Fruit fly (Drosophila melanogaster) Kc167 (cell line): ENCODE measurements around the gene Naa20A.

Experiments used
- Myc ChIP-seq: fragments of >200 bp; optimal IDR thresholded peaks from 2 replicates; lab custom pipeline; 2017; ENCODE audit warnings: missing external identifiers
- Sin3A ChIP-seq: fragments of >200 bp; optimal IDR thresholded peaks from 2 replicates; lab custom pipeline; 2018; ENCODE audit warnings: missing external identifiers
- h ChIP-seq: fragments of >200 bp; optimal IDR thresholded peaks from 3 replicates; lab custom pipeline; 2018; ENCODE audit warnings: missing external identifiers
- insv ChIP-seq: fragments of >200 bp; optimal IDR thresholded peaks from 3 replicates; lab custom pipeline; 2018; ENCODE audit warnings: missing external identifiers
- psq ChIP-seq: fragments of >200 bp; optimal IDR thresholded peaks from 2 replicates; lab custom pipeline; 2017; ENCODE audit warnings: missing external identifiers
- ttk ChIP-seq: sonication (Bioruptor generic); optimal IDR thresholded peaks from 2 replicates; lab custom pipeline; 2017; ENCODE audit warnings: missing external identifiers

The Naa20A gene

DNA sequence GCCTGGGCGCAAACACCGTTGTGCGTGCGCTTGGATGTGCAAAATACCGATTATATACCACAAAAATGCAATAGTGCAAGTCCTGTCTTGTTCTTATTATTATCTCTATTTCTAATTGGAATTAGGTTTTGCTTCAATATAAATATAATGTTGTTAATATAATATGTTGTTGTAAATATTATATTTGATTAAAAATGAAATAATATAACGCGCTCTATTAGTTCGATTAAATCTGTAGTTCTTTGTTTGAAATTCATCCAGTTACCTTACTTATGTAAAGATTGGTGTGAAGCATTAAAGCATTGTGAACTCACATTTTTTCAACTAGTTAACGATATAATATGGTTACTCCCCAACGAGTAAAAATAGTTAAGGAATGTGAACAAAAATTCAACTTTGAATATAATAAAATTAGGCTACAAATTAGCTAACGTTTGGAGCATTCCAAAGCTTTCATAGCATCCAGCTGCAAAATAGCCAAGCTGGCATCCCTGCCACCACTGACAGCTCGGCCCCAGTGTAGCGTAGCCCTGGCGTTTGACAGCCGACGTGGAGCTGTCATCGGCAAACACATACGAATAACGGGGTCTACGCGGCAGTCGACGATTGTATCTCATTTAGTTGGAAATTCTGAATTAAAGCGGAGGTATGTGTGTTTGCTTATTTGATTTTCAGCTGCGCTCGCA, 20.1 kb upstream of the Naa20A start, which contains the start of the genes CG12237 and Sec61gamma:
CG12237 (minus strand) TSS at position 51 of the 686 bp plus-strand sequence.
Sec61gamma (plus strand) TSS at position 509 of the 686 bp plus-strand sequence.
- TF ChIP-seq h (lab: Kevin White, UChicago) = no peak
- no peak for TF ChIP-seq psq (lab: Kevin White, UChicago)
- no peak for TF ChIP-seq Sin3A (lab: Kevin White, UChicago)
- TF ChIP-seq ttk (lab: Kevin White, UChicago) = no peak
- no peak for TF ChIP-seq insv (lab: Kevin White, UChicago)
- TF ChIP-seq Myc (lab: Kevin White, UChicago) = no peak

- no peak for TF ChIP-seq h (lab: Kevin White, UChicago)
- TF ChIP-seq insv (lab: Kevin White, UChicago) = no peak
- no peak for TF ChIP-seq Myc (lab: Kevin White, UChicago)
- no peak for TF ChIP-seq psq (lab: Kevin White, UChicago)
- TF ChIP-seq Sin3A (lab: Kevin White, UChicago) = no peak
- no peak for TF ChIP-seq ttk (lab: Kevin White, UChicago)
Measured at dm6 chrX:19640707-19641248, 17.9 kb upstream of the Naa20A start.

DNA sequence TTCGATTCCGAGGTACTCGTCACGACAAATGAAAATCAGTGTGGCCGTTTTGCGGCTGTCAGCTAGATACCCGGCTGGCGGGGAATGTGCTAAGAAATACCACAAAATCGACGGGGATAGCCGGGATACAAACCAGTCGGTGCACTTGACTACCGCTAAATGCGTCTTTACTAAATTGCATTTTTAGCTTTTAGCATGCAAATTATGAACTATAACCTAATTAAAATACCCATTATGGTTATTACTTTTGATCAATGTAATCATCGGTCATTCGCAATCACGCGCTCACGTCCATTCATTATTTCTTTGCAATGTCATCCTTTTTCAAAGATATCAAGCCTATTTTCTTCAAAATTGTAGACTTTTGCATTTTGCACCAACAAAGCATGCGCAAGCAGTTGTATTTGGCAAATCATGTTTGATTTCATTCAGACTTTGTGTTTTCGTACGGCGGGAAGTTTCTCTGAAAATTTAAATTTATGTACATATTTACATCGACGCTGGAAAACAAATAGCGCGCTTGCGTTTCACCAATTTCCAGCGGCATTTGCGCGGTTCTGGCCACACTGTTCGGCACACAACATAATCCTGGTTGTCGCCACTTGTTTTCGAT, 15.6 kb upstream of the Naa20A start, which contains the start of gene Rcd-1:
Rcd-1 (plus strand) TSS at position 440 of the 613 bp plus-strand sequence.
- no peak for TF ChIP-seq ttk (lab: Kevin White, UChicago)
- no peak for TF ChIP-seq Sin3A (lab: Kevin White, UChicago)
- no peak for TF ChIP-seq Myc (lab: Kevin White, UChicago)
- no peak for TF ChIP-seq insv (lab: Kevin White, UChicago)
- TF ChIP-seq h (lab: Kevin White, UChicago) = no peak
- no peak for TF ChIP-seq psq (lab: Kevin White, UChicago)

DNA sequence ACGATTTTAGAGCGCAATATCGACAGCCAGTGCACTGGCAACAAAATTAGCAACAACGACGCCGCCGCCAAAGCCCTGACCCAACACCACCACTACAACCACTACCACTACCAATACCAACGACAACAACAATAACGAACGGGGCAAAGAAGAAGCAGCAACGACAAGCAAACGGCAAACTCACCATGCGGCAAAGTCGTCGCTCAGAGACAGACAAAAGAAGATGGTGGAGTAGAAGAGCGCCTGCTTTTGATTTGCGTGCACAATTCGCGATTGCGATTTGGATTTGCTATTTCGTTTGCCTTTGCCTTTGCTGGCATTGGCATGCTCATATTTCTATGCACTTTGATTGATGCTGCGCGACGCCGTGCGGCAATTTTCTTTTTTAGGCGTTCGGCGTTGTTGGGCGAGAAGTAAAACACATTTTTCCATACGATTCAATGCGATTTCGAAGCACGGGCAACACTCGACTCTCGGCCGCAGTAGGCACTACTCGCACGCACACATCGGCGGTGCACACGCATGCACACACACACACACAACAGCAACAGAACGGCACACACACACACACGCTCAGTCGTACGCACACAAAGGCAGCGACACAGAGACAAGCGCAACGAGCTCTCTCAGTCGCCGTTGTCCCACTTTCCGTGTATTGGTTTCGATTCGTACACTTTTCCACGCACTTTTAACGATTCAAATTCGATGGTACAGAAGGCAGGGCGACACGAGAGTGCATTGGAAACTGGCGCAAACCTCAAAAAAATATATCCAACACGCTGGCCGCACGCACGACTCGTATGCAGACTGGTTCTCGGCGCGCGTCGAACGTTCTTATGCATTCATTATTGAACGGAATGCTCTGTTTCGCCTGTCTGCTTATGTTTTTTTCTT, 14.8 kb upstream of the Naa20A start:
- TF ChIP-seq Myc (lab: Kevin White, UChicago) = no peak
- no peak for TF ChIP-seq ttk (lab: Kevin White, UChicago)
- no peak for TF ChIP-seq psq (lab: Kevin White, UChicago)
- no peak for TF ChIP-seq Sin3A (lab: Kevin White, UChicago)
- TF ChIP-seq insv (lab: Kevin White, UChicago) = no peak
- no peak for TF ChIP-seq h (lab: Kevin White, UChicago)

- no peak for TF ChIP-seq ttk (lab: Kevin White, UChicago)
- TF ChIP-seq Sin3A (lab: Kevin White, UChicago) = no peak
- no peak for TF ChIP-seq insv (lab: Kevin White, UChicago)
- TF ChIP-seq psq (lab: Kevin White, UChicago) = no peak
- no peak for TF ChIP-seq h (lab: Kevin White, UChicago)
- no peak for TF ChIP-seq Myc (lab: Kevin White, UChicago)
Measured at dm6 chrX:19637002-19637420, 14.1 kb upstream of the Naa20A start.

DNA sequence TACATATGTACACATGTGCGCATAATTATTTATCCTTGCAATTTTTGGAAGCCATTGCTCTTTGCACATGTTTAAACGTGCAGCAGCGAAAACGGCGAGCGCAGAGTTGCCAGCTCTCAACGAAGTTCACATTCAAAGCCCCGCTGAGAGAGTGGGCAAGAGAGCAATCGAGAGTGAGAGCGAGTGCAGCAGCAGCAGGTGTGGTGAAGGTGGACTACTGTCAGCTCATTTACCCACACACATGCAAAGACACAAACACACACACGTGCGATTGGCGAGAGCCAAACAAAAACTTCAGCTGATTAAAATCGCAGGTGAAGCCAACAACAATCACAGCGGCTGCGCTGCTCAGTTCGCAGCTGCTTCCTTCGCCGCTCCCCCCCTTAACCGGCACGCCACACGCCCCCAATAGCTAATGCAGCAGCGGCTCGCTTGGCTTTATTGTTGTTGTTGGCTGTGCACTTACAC, 8.5 kb upstream of the Naa20A start:
- no peak for TF ChIP-seq h (lab: Kevin White, UChicago)
- TF ChIP-seq ttk (lab: Kevin White, UChicago) = no peak
- TF ChIP-seq psq (lab: Kevin White, UChicago) = no peak
- no peak for TF ChIP-seq Sin3A (lab: Kevin White, UChicago)
- TF ChIP-seq Myc (lab: Kevin White, UChicago) = no peak
- no peak for TF ChIP-seq insv (lab: Kevin White, UChicago)

DNA sequence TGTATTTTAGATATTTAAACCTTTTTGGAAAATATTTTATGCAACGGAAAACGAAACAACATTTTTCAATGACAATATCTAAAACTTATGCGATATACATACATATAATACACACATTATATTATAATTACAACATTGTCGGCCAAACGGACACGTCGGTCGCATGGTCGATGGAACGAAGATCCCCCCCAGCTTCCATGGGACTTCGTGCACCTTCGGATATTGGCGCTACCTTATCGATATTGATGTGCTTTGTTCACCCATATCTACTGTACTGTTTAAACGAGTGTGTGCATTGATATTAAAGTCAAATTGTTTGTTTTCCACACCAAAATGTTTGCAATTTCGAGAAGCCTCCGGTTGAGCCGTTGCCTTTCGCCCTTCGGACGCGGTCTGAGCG, 2.5 kb upstream of the Naa20A start, which contains the start of gene CG14212:
CG14212 (plus strand) TSS at position 301 of the 400 bp plus-strand sequence.
- no peak for TF ChIP-seq insv (lab: Kevin White, UChicago)
- TF ChIP-seq ttk (lab: Kevin White, UChicago) = no peak
- no peak for TF ChIP-seq Sin3A (lab: Kevin White, UChicago)
- no peak for TF ChIP-seq h (lab: Kevin White, UChicago)
- no peak for TF ChIP-seq psq (lab: Kevin White, UChicago)
- TF ChIP-seq Myc (lab: Kevin White, UChicago) = no peak

- no peak for TF ChIP-seq psq (lab: Kevin White, UChicago)
- TF ChIP-seq ttk (lab: Kevin White, UChicago) = no peak
Measured at dm6 chrX:19621145-19621544, 1.7 kb downstream of the Naa20A start, which contains the start of gene CG14221. Gene CG14221, minus strand, starts transcription at chrX:19621245.

- TF ChIP-seq h (lab: Kevin White, UChicago) (no peak), Myc (lab: Kevin White, UChicago) (no peak), ttk (lab: Kevin White, UChicago) (no peak), psq (lab: Kevin White, UChicago) (no peak), insv (lab: Kevin White, UChicago) (no peak), Sin3A (lab: Kevin White, UChicago) (no peak)
Measured at dm6 chrX:19618183-19618740, 4.6 kb downstream of the Naa20A start, which contains the start of the genes Pstk and Tim9b. Gene Pstk, minus strand, starts transcription at chrX:19618537. Gene Tim9b, minus strand, starts transcription at chrX:19618537.
